Worm (Caenorhabditis elegans) whole organism, L4/young adult: Measurements from ENCODE around the gene tomm-70.

Experiments used
- W03F9.2 ChIP-seq: fragments of 150-350 bp; optimal IDR thresholded peaks from 2 replicates; lab custom pipeline; 2014; ENCODE audit warnings: missing biosample characterization, missing genetic modification characterization
- dao-5 ChIP-seq: sonication (generic microtip); optimal IDR thresholded peaks from 2 replicates; lab custom pipeline; 2016; ENCODE audit warnings: missing genotype, missing genetic modification characterization, moderate library complexity, missing compliant biosample characterization
- him-1 ChIP-seq: sonication (generic microtip); optimal IDR thresholded peaks from 2 replicates; lab custom pipeline; 2016; ENCODE audit warnings: missing genotype, missing genetic modification reagents, missing genetic modification characterization, missing compliant biosample characterization

DNA sequence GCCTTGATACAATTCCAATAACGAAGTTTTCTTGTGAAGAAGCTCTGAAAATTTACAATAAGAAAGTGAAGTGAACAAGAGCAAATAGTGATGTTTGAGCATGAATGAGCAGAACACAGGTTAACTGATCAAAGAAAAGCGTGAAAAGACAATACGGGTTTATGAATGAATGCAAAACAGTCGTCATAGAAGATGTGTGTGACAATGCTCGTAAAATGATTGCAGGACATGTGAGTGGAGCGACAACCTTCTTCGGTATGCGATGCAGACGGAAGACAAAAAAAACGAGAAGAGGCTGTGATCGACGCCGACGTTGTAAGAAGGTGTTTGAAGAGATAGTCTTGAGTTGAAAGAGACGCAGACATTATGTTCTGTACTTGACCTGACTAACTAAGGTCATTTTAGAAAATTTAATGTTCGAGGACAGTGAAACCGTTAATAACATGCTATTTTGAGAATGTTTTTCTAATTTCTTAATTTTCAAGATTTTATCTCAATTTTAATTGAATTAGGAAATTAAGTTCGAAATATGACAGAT, 12.8 kb upstream of the tomm-70 start, which contains the start of gene mig-22:
- no peak for TF ChIP-seq him-1 (tag; lab: Kevin White, UChicago)
- no peak for TF ChIP-seq dao-5 (tag; lab: Kevin White, UChicago)
- TF ChIP-seq W03F9.2 (tag; lab: Kevin White, UChicago): no peak
